Worm (Caenorhabditis elegans) whole organism, midembryonic: ENCODE data around the gene srd-30.

Experiments used
- T22C8.4 ChIP-seq: fragments of 200-800 bp; sonication (Bioruptor generic); IDR thresholded peaks from 2 replicates; pipeline ENCODE4 v1.3.6; 2022; ENCODE audit warnings: missing genetic modification characterization, missing compliant biosample characterization
- cog-1 ChIP-seq: sonication (generic microtip); optimal IDR thresholded peaks from 2 replicates; lab custom pipeline; 2016; ENCODE audit warnings: missing genetic modification characterization, missing compliant biosample characterization
- flt-1 ChIP-seq: fragments of 200-800 bp; sonication (Bioruptor generic); IDR thresholded peaks from 2 replicates; pipeline ENCODE4 v1.3.6; 2022; ENCODE audit warnings: missing genetic modification characterization, missing compliant biosample characterization
- klf-2 ChIP-seq: fragments of 200-800 bp; sonication (Bioruptor generic); conservative IDR thresholded peaks from 2 replicates; pipeline ENCODE4 v1.3.6; 2022; ENCODE audit warnings: missing genetic modification reagents, missing genetic modification characterization, missing compliant biosample characterization
- med-1 ChIP-seq: sonication (generic microtip); optimal IDR thresholded peaks from 2 replicates; lab custom pipeline; 2017; ENCODE audit warnings: missing genetic modification characterization, mild to moderate bottlenecking, missing compliant biosample characterization, antibody characterized with exemption, missing genetic modification reagents; ENCODE audit not compliant: insufficient read depth
- ref-1 ChIP-seq: fragments of 200-800 bp; sonication (Bioruptor generic); conservative IDR thresholded peaks from 2 replicates; pipeline ENCODE4 v1.3.6; 2022; ENCODE audit warnings: missing genetic modification reagents, missing genetic modification characterization, missing compliant biosample characterization
- tab-1 ChIP-seq: fragments of 200-800 bp; sonication (Bioruptor generic); IDR thresholded peaks from 2 replicates; pipeline ENCODE4 v1.3.6; 2022; ENCODE audit warnings: missing genetic modification characterization, missing compliant biosample characterization
- ztf-23 ChIP-seq: fragments of 200-800 bp; sonication (Bioruptor generic); IDR thresholded peaks from 2 replicates; pipeline ENCODE4 v1.3.6; 2022; ENCODE audit warnings: missing genetic modification reagents, missing genetic modification characterization, missing compliant biosample characterization
- ztf-29 ChIP-seq: fragments of 200-800 bp; sonication (Bioruptor generic); IDR thresholded peaks from 2 replicates; pipeline ENCODE4 v1.3.6; 2022; ENCODE audit warnings: missing genetic modification reagents, missing genetic modification characterization, missing compliant biosample characterization

srd-30 gene

DNA sequence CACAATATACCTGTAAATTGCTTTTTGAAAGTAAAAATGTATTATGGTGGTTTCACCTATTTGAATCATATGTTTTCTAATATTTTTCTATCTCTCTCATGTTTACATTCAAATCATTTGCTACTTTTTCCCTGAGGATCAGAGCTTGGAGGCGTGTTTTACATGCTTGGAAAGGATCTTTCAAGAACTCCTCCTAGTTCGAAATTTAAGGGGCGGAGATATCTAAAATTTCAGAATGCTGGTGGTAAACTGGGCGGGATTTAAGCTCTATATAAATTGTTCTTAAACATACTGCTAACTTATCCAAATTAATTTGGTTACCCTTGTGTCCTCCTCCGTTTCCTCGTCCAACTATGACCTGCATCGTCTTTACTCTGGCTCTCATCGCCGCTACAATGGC is 38.3 kb downstream of the srd-30 start, which contains the start of gene C12D5.5:
Gene C12D5.5 (plus strand): TSS at position 301 of the 400 bp plus-strand sequence.
- TF ChIP-seq ref-1 (GFP tag; lab: Robert Waterston, UW) (no peak), ztf-23 (GFP tag; lab: Robert Waterston, UW) (no peak), tab-1 (no peak), klf-2 (no peak), ztf-29 (no peak), flt-1 (no peak), med-1 (GFP tag; lab: Kevin White, UChicago) (no peak)

DNA sequence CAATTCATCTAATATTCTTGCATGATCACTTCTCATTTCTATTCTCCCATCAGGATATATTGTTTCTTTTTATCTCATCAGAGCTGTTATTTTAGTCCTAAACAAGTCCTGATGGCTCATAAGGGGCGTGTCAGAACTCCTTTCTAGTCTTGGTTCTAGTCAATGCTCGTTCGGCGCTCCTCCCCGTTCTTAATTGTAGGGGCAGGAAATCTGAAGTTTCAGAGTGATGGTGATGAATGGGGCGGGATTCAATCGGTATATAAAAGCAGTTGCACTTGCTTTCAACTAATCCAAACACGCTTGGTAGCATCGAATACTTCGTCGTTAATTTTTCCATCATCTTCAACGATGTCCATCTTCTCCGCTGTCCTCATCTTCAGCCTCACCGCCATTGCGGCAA is 42.7 kb downstream of the srd-30 start, which contains the start of gene C12D5.4:
Gene C12D5.4 (plus strand): TSS at position 301 of the 400 bp plus-strand sequence.
- no peak for TF ChIP-seq flt-1
- TF ChIP-seq klf-2: no peak
- no peak for TF ChIP-seq ref-1 (GFP tag; lab: Robert Waterston, UW)
- no peak for TF ChIP-seq T22C8.4
- no peak for TF ChIP-seq ztf-29
- TF ChIP-seq tab-1: no peak
- TF ChIP-seq med-1 (GFP tag; lab: Kevin White, UChicago): no peak
- no peak for TF ChIP-seq cog-1 (tag; lab: Kevin White, UChicago)
- no peak for TF ChIP-seq ztf-23 (GFP tag; lab: Robert Waterston, UW)

DNA sequence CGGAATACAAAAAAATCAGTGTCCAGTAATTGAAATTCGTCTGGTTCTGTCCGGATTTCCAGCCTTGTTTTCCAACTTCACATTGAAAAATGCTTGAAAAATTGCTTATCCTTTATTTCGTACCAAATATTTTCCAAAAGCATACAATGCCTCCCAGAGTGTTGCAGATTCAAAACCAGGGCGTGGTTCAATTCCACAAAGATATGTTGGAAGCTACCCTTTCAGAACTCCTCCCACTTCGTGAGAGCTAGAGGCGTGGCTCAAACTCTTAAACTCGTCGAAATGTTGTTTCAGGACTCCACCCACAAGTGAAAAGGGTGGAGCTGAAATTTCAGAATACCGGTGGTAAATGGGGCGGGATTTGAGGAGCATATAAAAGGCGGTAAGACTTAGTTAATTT is 46.3 kb downstream of the srd-30 start, which contains the start of gene C12D5.3:
Gene C12D5.3 (plus strand): TSS at position 301 of the 400 bp plus-strand sequence.
- no peak for TF ChIP-seq T22C8.4
- no peak for TF ChIP-seq klf-2
- no peak for TF ChIP-seq cog-1 (tag; lab: Kevin White, UChicago)
- TF ChIP-seq ref-1 (GFP tag; lab: Robert Waterston, UW): no peak
- TF ChIP-seq flt-1: no peak
- TF ChIP-seq ztf-23 (GFP tag; lab: Robert Waterston, UW): no peak
- no peak for TF ChIP-seq med-1 (GFP tag; lab: Kevin White, UChicago)
- TF ChIP-seq tab-1: no peak
- no peak for TF ChIP-seq ztf-29
